Worm (Caenorhabditis elegans) whole organism, dauer: ENCODE results near the gene alh-8.
"Not testable (repeated sequence)": the region's sequence is repeated elsewhere in the genome, so short reads cannot be mapped to it uniquely, and the experiment has no call there.

ENCODE experiments used
- unc-62 ChIP-seq: sonication (generic microtip); optimal IDR thresholded peaks from 2 replicates; lab custom pipeline; 2017; ENCODE audit warnings: missing biosample characterization, missing genetic modification reagents, missing genetic modification characterization

The alh-8 gene

ce11 chrII:11728545-11729105 lies at the start of gene alh-8:
Gene alh-8, plus strand, starts transcription at chrII:11729055.
- no peak for TF ChIP-seq unc-62 (GFP tag; lab: Kevin White, UChicago)

ce11 chrII:11680220-11680619 lies 48.6 kb upstream of the alh-8 start:
- TF ChIP-seq unc-62 (GFP tag; lab: Kevin White, UChicago): no peak

ce11 chrII:11681136-11681824 lies 47.6 kb upstream of the alh-8 start, which contains the start of the genes sfxn-1.4 and C47D12.4:
Gene sfxn-1.4, minus strand, starts transcription at chrII:11681236.
Gene C47D12.4, plus strand, starts transcription at chrII:11681774.
- no peak for TF ChIP-seq unc-62 (GFP tag; lab: Kevin White, UChicago)

- TF ChIP-seq unc-62 (GFP tag; lab: Kevin White, UChicago): no peak
Measured at ce11 chrII:11685177-11685576, 43.7 kb upstream of the alh-8 start, which contains the start of gene C47D12.5. Gene C47D12.5, minus strand, starts transcription at chrII:11685277.

ce11 chrII:11688011-11688410 lies 40.8 kb upstream of the alh-8 start:
- no peak for TF ChIP-seq unc-62 (GFP tag; lab: Kevin White, UChicago)

ce11 chrII:11688643-11689042 lies 40.2 kb upstream of the alh-8 start, which contains the start of gene kel-1:
Gene kel-1, plus strand, starts transcription at chrII:11688943.
- TF ChIP-seq unc-62 (GFP tag; lab: Kevin White, UChicago): no peak

- TF ChIP-seq unc-62 (GFP tag; lab: Kevin White, UChicago): no peak
Measured at ce11 chrII:11689941-11690340, 38.9 kb upstream of the alh-8 start.

ce11 chrII:11690868-11691267 lies 38.0 kb upstream of the alh-8 start:
- TF ChIP-seq unc-62 (GFP tag; lab: Kevin White, UChicago): no peak

- TF ChIP-seq unc-62 (GFP tag; lab: Kevin White, UChicago): no peak
Measured at ce11 chrII:11694432-11694831, 34.4 kb upstream of the alh-8 start.

ce11 chrII:11695161-11695944 lies 33.5 kb upstream of the alh-8 start, which contains the start of gene tars-1:
Gene tars-1, minus strand, starts transcription at chrII:11695657.
- TF ChIP-seq unc-62 (GFP tag; lab: Kevin White, UChicago): not testable (repeated sequence)

ce11 chrII:11695945-11696270 lies 32.9 kb upstream of the alh-8 start, which contains the start of gene xpf-1:
Gene xpf-1, plus strand, starts transcription at chrII:11696171.
- TF ChIP-seq unc-62 (GFP tag; lab: Kevin White, UChicago): no peak

ce11 chrII:11700200-11700599 lies 28.7 kb upstream of the alh-8 start, which contains the start of gene inos-1:
Gene inos-1, minus strand, starts transcription at chrII:11700300.
- TF ChIP-seq unc-62 (GFP tag; lab: Kevin White, UChicago): no peak

ce11 chrII:11700635-11701034 lies 28.2 kb upstream of the alh-8 start:
- TF ChIP-seq unc-62 (GFP tag; lab: Kevin White, UChicago): no peak

ce11 chrII:11705787-11706186 lies 23.1 kb upstream of the alh-8 start, which contains the start of gene VF13D12L.3:
Gene VF13D12L.3, plus strand, starts transcription at chrII:11706009.
- no peak for TF ChIP-seq unc-62 (GFP tag; lab: Kevin White, UChicago)

ce11 chrII:11709464-11709863 lies 19.4 kb upstream of the alh-8 start, which contains the start of gene fcmt-1:
Gene fcmt-1, minus strand, starts transcription at chrII:11709564.
- no peak for TF ChIP-seq unc-62 (GFP tag; lab: Kevin White, UChicago)

- no peak for TF ChIP-seq unc-62 (GFP tag; lab: Kevin White, UChicago)
Measured at ce11 chrII:11710771-11711170, 18.1 kb upstream of the alh-8 start.
